Worm (Caenorhabditis elegans) whole organism, young adult: ENCODE data around the gene F43G6.16.
A peak's percentile ranks its signal among the peaks of the same experiment; 100 is the strongest.

Experiments used
- B0035.1 ChIP-seq: sonication (generic microtip); optimal IDR thresholded peaks from 2 replicates; lab custom pipeline; 2016; ENCODE audit warnings: missing genetic modification characterization, mild to moderate bottlenecking, missing compliant biosample characterization, missing genotype, missing genetic modification reagents
- B0336.3 ChIP-seq: fragments of 200-800 bp; sonication (Bioruptor generic); IDR thresholded peaks from 2 replicates; pipeline ENCODE4 v1.3.6; 2022; ENCODE audit warnings: missing genetic modification characterization, missing compliant biosample characterization
- C17E4.6 ChIP-seq: fragments of 200-800 bp; sonication (Bioruptor generic); IDR thresholded peaks from 2 replicates; pipeline ENCODE4 v1.3.6; 2022; ENCODE audit warnings: missing genetic modification reagents, missing genetic modification characterization, missing compliant biosample characterization
- D2030.7 ChIP-seq: fragments of 200-800 bp; sonication (Bioruptor generic); IDR thresholded peaks from 2 replicates; pipeline ENCODE4 v1.3.6; 2022; ENCODE audit warnings: missing genetic modification reagents, missing genetic modification characterization, missing compliant biosample characterization
- F10E7.11 ChIP-seq: sonication (generic microtip); optimal IDR thresholded peaks from 2 replicates; lab custom pipeline; 2017; ENCODE audit warnings: mild to moderate bottlenecking, missing genetic modification characterization, moderate library complexity, missing compliant biosample characterization
- F22D6.2 ChIP-seq: sonication (generic microtip); optimal IDR thresholded peaks from 2 replicates; lab custom pipeline; 2016; ENCODE audit warnings: mild to moderate bottlenecking, missing genetic modification characterization, missing compliant biosample characterization
- F23B12.7 ChIP-seq: sonication (generic microtip); optimal IDR thresholded peaks from 2 replicates; lab custom pipeline; 2017; ENCODE audit warnings: missing genetic modification characterization, mild to moderate bottlenecking, missing compliant biosample characterization, antibody characterized with exemption, moderate library complexity; ENCODE audit not compliant: insufficient read depth
- F57A8.1 ChIP-seq: fragments of 200-800 bp; sonication (Bioruptor generic); optimal IDR thresholded peaks from 2 replicates; lab custom pipeline; 2018; ENCODE audit warnings: mild to moderate bottlenecking, missing genetic modification characterization, moderate library complexity, missing compliant biosample characterization
- K11D2.4 ChIP-seq: fragments of 200-800 bp; sonication (Bioruptor generic); IDR thresholded peaks from 2 replicates; pipeline ENCODE4 v1.3.6; 2022; ENCODE audit warnings: missing genetic modification reagents, missing genetic modification characterization, missing compliant biosample characterization
- akir-1 ChIP-seq: fragments of 200-800 bp; sonication (Bioruptor generic); optimal IDR thresholded peaks from 2 replicates; lab custom pipeline; 2018; ENCODE audit warnings: mild to moderate bottlenecking, missing genetic modification characterization, moderate library complexity, missing compliant biosample characterization
- athp-1 ChIP-seq: sonication (generic microtip); optimal IDR thresholded peaks from 2 replicates; lab custom pipeline; 2017; ENCODE audit warnings: mild to moderate bottlenecking, missing genetic modification characterization, missing compliant biosample characterization
- ccch-3 ChIP-seq: fragments of 200-800 bp; sonication (Bioruptor generic); optimal IDR thresholded peaks from 2 replicates; lab custom pipeline; 2018; ENCODE audit warnings: mild to moderate bottlenecking, missing genetic modification characterization, missing compliant biosample characterization
- cebp-1 ChIP-seq, 2 experiments: fragments of 200-800 bp in 1 of 2; sonication (Bioruptor generic) in 1 of 2; sonication (generic microtip) in 1 of 2; IDR thresholded peaks in 1 of 2; optimal IDR thresholded peaks in 1 of 2; 2 replicates each; pipeline versions ENCODE4 v1.3.6 to Lab custom; 2017 to 2022; ENCODE audit warnings: missing compliant biosample characterization in 2 of 2, missing genetic modification characterization in 2 of 2, mild to moderate bottlenecking in 1 of 2, missing genetic modification reagents in 1 of 2, moderate library complexity in 1 of 2
- cebp-2 ChIP-seq: fragments of 200-800 bp; sonication (Bioruptor generic); IDR thresholded peaks from 2 replicates; pipeline ENCODE4 v1.3.6; 2022; ENCODE audit warnings: missing genetic modification characterization, missing compliant biosample characterization
- ceh-91 ChIP-seq: fragments of 200-800 bp; sonication (Bioruptor generic); IDR thresholded peaks from 2 replicates; pipeline ENCODE4 v1.3.6; 2022; ENCODE audit warnings: missing genetic modification reagents, missing genetic modification characterization, missing compliant biosample characterization
- die-1 ChIP-seq: sonication (generic microtip); optimal IDR thresholded peaks from 2 replicates; lab custom pipeline; 2016; ENCODE audit warnings: missing genotype, mild to moderate bottlenecking, missing genetic modification characterization, missing compliant biosample characterization
- dpff-1 ChIP-seq: sonication (generic microtip); optimal IDR thresholded peaks from 2 replicates; lab custom pipeline; 2017; ENCODE audit warnings: mild to moderate bottlenecking, missing genetic modification characterization, missing compliant biosample characterization
- egl-44 ChIP-seq: fragments of 200-800 bp; sonication (Bioruptor generic); IDR thresholded peaks from 2 replicates; pipeline ENCODE4 v1.3.6; 2022; ENCODE audit warnings: missing genetic modification reagents, missing genetic modification characterization, missing compliant biosample characterization
- gei-17 ChIP-seq: fragments of 200-800 bp; sonication (Bioruptor generic); optimal IDR thresholded peaks from 2 replicates; lab custom pipeline; 2018; ENCODE audit warnings: mild to moderate bottlenecking, missing genetic modification characterization, missing compliant biosample characterization
- hmg-1.2 ChIP-seq: fragments of 200-800 bp; sonication (Bioruptor generic); IDR thresholded peaks from 2 replicates; pipeline ENCODE4 v1.3.6; 2022; ENCODE audit warnings: missing genetic modification reagents, missing genetic modification characterization, missing compliant biosample characterization
- hrde-1 ChIP-seq: sonication (generic microtip); optimal IDR thresholded peaks from 2 replicates; lab custom pipeline; 2016; ENCODE audit warnings: missing genetic modification characterization, mild to moderate bottlenecking, missing compliant biosample characterization, moderate library complexity, missing genotype, missing genetic modification reagents, borderline replicate concordance
- hsf-1 ChIP-seq: fragments of 200-800 bp; sonication (Bioruptor generic); IDR thresholded peaks from 2 replicates; pipeline ENCODE4 v1.3.6; 2022; ENCODE audit warnings: missing genetic modification reagents, missing genetic modification characterization, missing compliant biosample characterization
- let-526 ChIP-seq: fragments of 200-800 bp; sonication (Bioruptor generic); IDR thresholded peaks from 2 replicates; pipeline ENCODE4 v1.3.6; 2022; ENCODE audit warnings: missing genetic modification reagents, missing genetic modification characterization, missing compliant biosample characterization
- lin-35 ChIP-seq, 3 experiments: fragments of 150-350 bp in 2 of 3; sonication (generic microtip) in 1 of 3; optimal IDR thresholded peaks; 2 replicates each; lab custom pipeline; 2014 to 2018; ENCODE audit warnings: missing biosample characterization in 3 of 3, missing genetic modification characterization in 3 of 3, missing genetic modification reagents in 3 of 3
- lin-40 ChIP-seq: sonication (generic microtip); optimal IDR thresholded peaks from 2 replicates; lab custom pipeline; 2016; ENCODE audit warnings: missing genetic modification characterization, mild to moderate bottlenecking, missing compliant biosample characterization, missing genotype, missing genetic modification reagents
- lsl-1 ChIP-seq: fragments of 200-800 bp; sonication (Bioruptor generic); optimal IDR thresholded peaks from 2 replicates; lab custom pipeline; 2018; ENCODE audit warnings: mild to moderate bottlenecking, missing genetic modification characterization, moderate library complexity, missing compliant biosample characterization
- madf-10 ChIP-seq: sonication (generic microtip); optimal IDR thresholded peaks from 2 replicates; lab custom pipeline; 2016; ENCODE audit warnings: mild to moderate bottlenecking, missing genetic modification characterization, missing compliant biosample characterization
- madf-6 ChIP-seq: fragments of 200-800 bp; sonication (Bioruptor generic); IDR thresholded peaks from 2 replicates; pipeline ENCODE4 v1.3.6; 2022; ENCODE audit warnings: missing genetic modification reagents, missing genetic modification characterization, missing compliant biosample characterization
- madf-8 ChIP-seq: fragments of 200-800 bp; sonication (Bioruptor generic); conservative IDR thresholded peaks from 2 replicates; pipeline ENCODE4 v1.3.6; 2022; ENCODE audit warnings: missing genetic modification reagents, missing genetic modification characterization, missing compliant biosample characterization
- mcd-1 ChIP-seq: fragments of 200-800 bp; sonication (Bioruptor generic); IDR thresholded peaks from 2 replicates; pipeline ENCODE4 v1.3.6; 2022; ENCODE audit warnings: missing genetic modification reagents, missing genetic modification characterization, missing compliant biosample characterization
- mel-28 ChIP-seq: sonication (generic microtip); optimal IDR thresholded peaks from 2 replicates; lab custom pipeline; 2016; ENCODE audit warnings: borderline replicate concordance, mild to moderate bottlenecking, missing genetic modification characterization, missing compliant biosample characterization
- mes-4 ChIP-seq: sonication (generic microtip); optimal IDR thresholded peaks from 2 replicates; lab custom pipeline; 2016; ENCODE audit warnings: missing genotype, missing genetic modification characterization, missing compliant biosample characterization
- nfya-1 ChIP-seq: sonication (generic microtip); optimal IDR thresholded peaks from 2 replicates; lab custom pipeline; 2017; ENCODE audit warnings: antibody characterized with exemption, missing compliant biosample characterization, missing genetic modification characterization, borderline replicate concordance; ENCODE audit not compliant: insufficient read depth
- nfyb-1 ChIP-seq: fragments of 200-800 bp; sonication (Bioruptor generic); IDR thresholded peaks from 2 replicates; pipeline ENCODE4 v1.3.6; 2022; ENCODE audit warnings: missing genetic modification reagents, missing genetic modification characterization, missing compliant biosample characterization
- nhr-120 ChIP-seq: fragments of 200-800 bp; sonication (Bioruptor generic); IDR thresholded peaks from 2 replicates; pipeline ENCODE4 v1.3.6; 2022; ENCODE audit warnings: missing genetic modification characterization, missing compliant biosample characterization
- nhr-27 ChIP-seq: fragments of 200-800 bp; sonication (Bioruptor generic); optimal IDR thresholded peaks from 2 replicates; lab custom pipeline; 2018; ENCODE audit warnings: mild to moderate bottlenecking, missing genetic modification characterization, moderate library complexity, missing compliant biosample characterization
- pha-4 ChIP-seq: fragments of 150-350 bp; sonication (generic microtip); optimal IDR thresholded peaks from 2 replicates; lab custom pipeline; 2014; ENCODE audit warnings: missing biosample characterization, missing genetic modification reagents, missing genetic modification characterization
- repo-1 ChIP-seq: sonication (generic microtip); optimal IDR thresholded peaks from 2 replicates; lab custom pipeline; 2017; ENCODE audit warnings: mild to moderate bottlenecking, missing genetic modification characterization, missing compliant biosample characterization
- sdz-38 ChIP-seq: sonication (generic microtip); optimal IDR thresholded peaks from 2 replicates; lab custom pipeline; 2016; ENCODE audit warnings: missing genotype, missing genetic modification characterization, missing compliant biosample characterization
- sptf-2 ChIP-seq: fragments of 200-800 bp; sonication (Bioruptor generic); optimal IDR thresholded peaks from 2 replicates; lab custom pipeline; 2018; ENCODE audit warnings: mild to moderate bottlenecking, missing genetic modification characterization, missing compliant biosample characterization
- tbx-9 ChIP-seq: sonication (generic microtip); optimal IDR thresholded peaks from 2 replicates; lab custom pipeline; 2016; ENCODE audit warnings: borderline replicate concordance, missing genetic modification characterization, inconsistent platforms, missing compliant biosample characterization
- tlf-1 ChIP-seq: fragments of 200-800 bp; sonication (Bioruptor generic); optimal IDR thresholded peaks from 2 replicates; lab custom pipeline; 2018; ENCODE audit warnings: mild to moderate bottlenecking, missing genetic modification characterization, missing compliant biosample characterization
- unc-62 ChIP-seq: fragments of 150-350 bp; optimal IDR thresholded peaks from 2 replicates; lab custom pipeline; 2014; ENCODE audit warnings: missing biosample characterization, missing genetic modification reagents, missing genetic modification characterization
- zfh-2 ChIP-seq: fragments of 200-800 bp; sonication (Bioruptor generic); conservative IDR thresholded peaks from 2 replicates; pipeline ENCODE4 v1.3.6; 2022; ENCODE audit warnings: missing genetic modification reagents, missing genetic modification characterization, missing compliant biosample characterization
- ztf-22 ChIP-seq: fragments of 200-800 bp; sonication (Bioruptor generic); optimal IDR thresholded peaks from 2 replicates; lab custom pipeline; 2018; ENCODE audit warnings: mild to moderate bottlenecking, missing genetic modification characterization, moderate library complexity, missing compliant biosample characterization
- ztf-25 ChIP-seq: fragments of 200-800 bp; sonication (Bioruptor generic); IDR thresholded peaks from 2 replicates; pipeline ENCODE4 v1.3.6; 2022; ENCODE audit warnings: missing genetic modification reagents, missing genetic modification characterization, missing compliant biosample characterization
- ztf-28 ChIP-seq: fragments of 200-800 bp; sonication (Bioruptor generic); IDR thresholded peaks from 2 replicates; pipeline ENCODE4 v1.3.6; 2022; ENCODE audit warnings: missing genetic modification reagents, missing genetic modification characterization, missing compliant biosample characterization
- ztf-6 ChIP-seq: fragments of 200-800 bp; sonication (Bioruptor generic); IDR thresholded peaks from 2 replicates; pipeline ENCODE4 v1.3.6; 2022; ENCODE audit warnings: missing genetic modification reagents, missing genetic modification characterization, missing compliant biosample characterization

F43G6.16 gene

DNA sequence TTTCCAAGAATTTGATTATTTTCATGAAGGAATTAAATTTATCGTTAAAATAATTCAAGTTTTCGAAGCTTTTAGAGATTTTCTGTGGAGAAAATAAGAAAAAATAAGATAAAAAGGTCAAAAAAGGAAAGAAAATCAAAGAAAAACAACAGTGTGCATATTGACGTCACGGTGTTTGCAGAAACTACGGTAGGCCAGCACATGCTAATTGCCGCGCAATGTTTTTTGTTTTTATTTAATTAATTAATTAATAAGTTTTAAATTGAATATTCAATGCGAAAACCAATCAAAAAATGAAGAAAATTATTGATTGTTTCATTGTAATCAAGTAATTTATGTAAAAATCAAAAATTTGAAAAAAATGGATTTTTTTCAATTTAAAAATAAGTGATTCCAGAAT is 34.5 kb downstream of the F43G6.16 start:
- TF ChIP-seq F22D6.2 (no peak), nhr-120 (no peak), ztf-6 (GFP tag; lab: Robert Waterston, UW) (no peak), sdz-38 (tag; lab: Kevin White, UChicago) (no peak), tbx-9 (no peak), nhr-27 (no peak), F23B12.7 (tag; lab: Kevin White, UChicago) (peak; percentile 1), let-526 (no peak), lsl-1 (GFP tag; lab: Kevin White, UChicago) (peak; percentile 67), unc-62 (no peak), D2030.7 (GFP tag; lab: Robert Waterston, UW) (0 out of 2 replicates have a peak, but pooled peaks have one; percentile 13), ztf-22 (no peak), zfh-2 (GFP tag; lab: Robert Waterston, UW) (no peak), athp-1 (tag; lab: Kevin White, UChicago) (peak; percentile 27), mel-28 (tag; lab: Kevin White, UChicago) (no peak), cebp-2 (GFP tag; lab: Robert Waterston, UW) (no peak), hmg-1.2 (GFP tag; lab: Robert Waterston, UW) (no peak), die-1 (tag; lab: Kevin White, UChicago) (no peak), ceh-91 (no peak), repo-1 (tag; lab: Kevin White, UChicago) (no peak), ztf-25 (GFP tag; lab: Robert Waterston, UW) (no peak), ccch-3 (GFP tag; lab: Kevin White, UChicago) (no peak), dpff-1 (no peak), nfyb-1 (no peak), nfya-1 (tag; lab: Kevin White, UChicago) (no peak), madf-6 (GFP tag; lab: Robert Waterston, UW) (peak; percentile 39; the same call in 1 of the 2 replicates), F57A8.1 (GFP tag; lab: Kevin White, UChicago) (no peak), akir-1 (GFP tag; lab: Kevin White, UChicago) (no peak), pha-4 (tag; lab: Kevin White, UChicago) (no peak)

- peak; percentile 66 for TF ChIP-seq lin-40 (tag; lab: Kevin White, UChicago)
- TF ChIP-seq hrde-1 (tag; lab: Kevin White, UChicago) = no peak
- TF ChIP-seq ztf-28 (GFP tag; lab: Robert Waterston, UW) = no peak
- TF ChIP-seq madf-10 (tag; lab: Kevin White, UChicago) = peak; percentile 57
- no peak for TF ChIP-seq sptf-2 (GFP tag; lab: Kevin White, UChicago)
- no peak for TF ChIP-seq mes-4
- no peak for TF ChIP-seq F57A8.1 (GFP tag; lab: Kevin White, UChicago)
- TF ChIP-seq ccch-3 (GFP tag; lab: Kevin White, UChicago) = no peak
- peak; percentile 52; the same call in 1 of the 2 replicates for TF ChIP-seq mcd-1 (GFP tag; lab: Robert Waterston, UW)
- TF ChIP-seq B0035.1 (tag; lab: Kevin White, UChicago) = peak; percentile 54
- TF ChIP-seq tlf-1 (GFP tag; lab: Kevin White, UChicago) = no peak
- peak; percentile 56; the same call in 1 of the 2 replicates for TF ChIP-seq B0336.3 (GFP tag; lab: Robert Waterston, UW)
- TF ChIP-seq F10E7.11 (tag; lab: Kevin White, UChicago) = peak; percentile 35
- no peak for TF ChIP-seq hsf-1 (GFP tag; lab: Robert Waterston, UW)
- peak; percentile 99 for TF ChIP-seq zfh-2 (GFP tag; lab: Robert Waterston, UW)
- 0 out of 2 replicates have a peak, but pooled peaks have one; percentile 37 for TF ChIP-seq K11D2.4
- peak; percentile 33 for TF ChIP-seq gei-17
- peak in 1 of 3 experiments; percentile 41 for TF ChIP-seq lin-35 (GFP tag; optimal IDR thresholded peaks at IDR 0.05; lab: Kevin White, UChicago)
- TF ChIP-seq egl-44 = no peak
- TF ChIP-seq repo-1 (tag; lab: Kevin White, UChicago) = peak; percentile 52
- TF ChIP-seq cebp-1 (GFP tag; IDR thresholded peaks at IDR 0.05; lab: Robert Waterston, UW) = no peak
- TF ChIP-seq cebp-1 (tag; optimal IDR thresholded peaks at IDR 0.05; lab: Kevin White, UChicago) = peak; percentile 69
- no peak for TF ChIP-seq madf-8 (GFP tag; lab: Robert Waterston, UW)
- no peak for TF ChIP-seq C17E4.6 (GFP tag; lab: Robert Waterston, UW)
These were observed 35.6 kb downstream of the F43G6.16 start for ce11 chrII:11746782-11747288.
